Fruit fly (Drosophila melanogaster): ENCODE data around the gene CG42359.

The CG42359 gene

dm6 chr3R:19162135-19162616 is at the start of gene CG42359, which contains the start of gene Nsun5:
CG42359 (minus strand) TSS chr3R:19162300.
Nsun5 (minus strand) TSS chr3R:19162300.
- TF ChIP-seq noc (tag; optimal IDR thresholded peaks at IDR 0.05), result peak; percentile 77

dm6 chr3R:19211778-19212177 is 49.7 kb upstream of the CG42359 start, which contains the start of gene cry:
cry (plus strand) TSS chr3R:19212154.
- TF ChIP-seq noc (tag; optimal IDR thresholded peaks at IDR 0.05), result no peak

dm6 chr3R:19190020-19190419 is 27.9 kb upstream of the CG42359 start:
- no peak for TF ChIP-seq noc (tag; optimal IDR thresholded peaks at IDR 0.05)

- TF ChIP-seq noc (tag; optimal IDR thresholded peaks at IDR 0.05), result peak; percentile 61
These were observed 25.6 kb upstream of the CG42359 start for dm6 chr3R:19187717-19188149.

dm6 chr3R:19182848-19183247 is 20.7 kb upstream of the CG42359 start:
- no peak for TF ChIP-seq noc (tag; optimal IDR thresholded peaks at IDR 0.05)

dm6 chr3R:19181214-19181613 is 19.1 kb upstream of the CG42359 start:
- no peak for TF ChIP-seq noc (tag; optimal IDR thresholded peaks at IDR 0.05)

- no peak for TF ChIP-seq noc (tag; optimal IDR thresholded peaks at IDR 0.05)
These were observed 18.3 kb upstream of the CG42359 start, which contains the start of the genes CG5555 and myd for dm6 chr3R:19180263-19180893. CG5555 (minus strand) TSS chr3R:19180538. myd (plus strand) TSS chr3R:19180659.

- no peak for TF ChIP-seq noc (tag; optimal IDR thresholded peaks at IDR 0.05)
These were observed 14.6 kb upstream of the CG42359 start, which contains the start of gene CG14282 for dm6 chr3R:19176700-19177099. CG14282 (plus strand) TSS chr3R:19177000.

- no peak for TF ChIP-seq noc (tag; optimal IDR thresholded peaks at IDR 0.05)
These were observed 12.4 kb upstream of the CG42359 start for dm6 chr3R:19174512-19174911.

- TF ChIP-seq noc (tag; optimal IDR thresholded peaks at IDR 0.05), result no peak
These were observed 5.4 kb upstream of the CG42359 start for dm6 chr3R:19167521-19167920.

- no peak for TF ChIP-seq noc (tag; optimal IDR thresholded peaks at IDR 0.05)
These were observed 4.1 kb upstream of the CG42359 start for dm6 chr3R:19166077-19166778.

dm6 chr3R:19165620-19166055 is 3.5 kb upstream of the CG42359 start:
- no peak for TF ChIP-seq noc (tag; optimal IDR thresholded peaks at IDR 0.05)

dm6 chr3R:19164873-19165456 is 2.9 kb upstream of the CG42359 start:
- TF ChIP-seq noc (tag; optimal IDR thresholded peaks at IDR 0.05), result no peak

- TF ChIP-seq noc (tag; optimal IDR thresholded peaks at IDR 0.05), result peak; percentile 9
These were observed 2.1 kb upstream of the CG42359 start, which contains the start of gene sqz for dm6 chr3R:19163972-19164819. sqz (plus strand) TSS chr3R:19164211.

dm6 chr3R:19159778-19160177 is 2.3 kb downstream of the CG42359 start, which contains the start of gene CG11779:
CG11779 (minus strand) TSS chr3R:19159878.
- no peak for TF ChIP-seq noc (tag; optimal IDR thresholded peaks at IDR 0.05)
